Fruit fly (Drosophila melanogaster) whole organism, embryonic: Measurements from ENCODE around the gene CG9498.

Experiments used
- Abd-B ChIP-seq: fragments of 200-800 bp; sonication (Bioruptor generic); optimal IDR thresholded peaks from 2 replicates; lab custom pipeline; 2018; ENCODE audit warnings: missing biosample characterization, mild to moderate bottlenecking, missing genetic modification characterization, moderate library complexity
- Awh ChIP-seq: fragments of 200-800 bp; sonication (Bioruptor generic); IDR thresholded peaks from 2 replicates; pipeline ENCODE4, ENCODE4 v1.3.6; 2022; ENCODE audit warnings: missing biosample characterization, missing genetic modification characterization
- CG10321 ChIP-seq: fragments of 200-800 bp; sonication (Bioruptor generic); IDR thresholded peaks from 2 replicates; pipeline ENCODE4 v1.3.6; 2022; ENCODE audit warnings: missing biosample characterization, missing genetic modification characterization
- CG10462 ChIP-seq: fragments of 200-800 bp; sonication (Bioruptor generic); optimal IDR thresholded peaks from 2 replicates; lab custom pipeline; 2016; ENCODE audit warnings: missing biosample characterization, missing genetic modification characterization
- CG11695 ChIP-seq: fragments of 200-800 bp; sonication (Bioruptor generic); IDR thresholded peaks from 3 replicates; pipeline ENCODE4 v1.3.6; 2022; ENCODE audit warnings: missing biosample characterization, missing genetic modification characterization
- CG12659 ChIP-seq: fragments of 200-800 bp; sonication (Bioruptor generic); optimal IDR thresholded peaks from 3 replicates; lab custom pipeline; 2017; ENCODE audit warnings: mild to moderate bottlenecking, missing biosample characterization, missing genetic modification reagents, missing genetic modification characterization
- CG13424 ChIP-seq: fragments of 200-800 bp; sonication (Bioruptor generic); optimal IDR thresholded peaks from 2 replicates; lab custom pipeline; 2019; ENCODE audit warnings: missing biosample characterization, mild to moderate bottlenecking, missing genetic modification characterization, moderate library complexity
- CG1603 ChIP-seq: fragments of 200-800 bp; sonication (Bioruptor generic); optimal IDR thresholded peaks from 2 replicates; lab custom pipeline; 2019; ENCODE audit warnings: missing biosample characterization, mild to moderate bottlenecking, missing genetic modification characterization, moderate library complexity
- CG2129 ChIP-seq: fragments of 200-800 bp; sonication (Bioruptor generic); IDR thresholded peaks from 2 replicates; pipeline ENCODE4 v1.3.6; 2022; ENCODE audit warnings: missing biosample characterization, missing genetic modification characterization; ENCODE audit not compliant: partially characterized antibody
- CG4360 ChIP-seq: fragments of 200-800 bp; sonication (Bioruptor generic); IDR thresholded peaks from 2 replicates; pipeline ENCODE4 v1.3.6; 2022; ENCODE audit warnings: missing biosample characterization, missing genetic modification characterization
- CG4854 ChIP-seq: fragments of 200-800 bp; sonication (Bioruptor generic); optimal IDR thresholded peaks from 2 replicates; lab custom pipeline; 2016; ENCODE audit warnings: missing biosample characterization, missing genetic modification characterization, inconsistent platforms
- CG6683 ChIP-seq: fragments of 200-800 bp; sonication (Bioruptor generic); optimal IDR thresholded peaks from 2 replicates; lab custom pipeline; 2017; ENCODE audit warnings: missing biosample characterization, mild to moderate bottlenecking, missing genetic modification characterization, missing genetic modification reagents
- CG7271 ChIP-seq: fragments of 200-800 bp; sonication (Bioruptor generic); optimal IDR thresholded peaks from 2 replicates; lab custom pipeline; 2018; ENCODE audit warnings: missing biosample characterization, mild to moderate bottlenecking, missing genetic modification characterization, moderate library complexity
- CG7556 ChIP-seq: fragments of 200-800 bp; sonication (Bioruptor generic); optimal IDR thresholded peaks from 2 replicates; lab custom pipeline; 2017; ENCODE audit warnings: missing biosample characterization, mild to moderate bottlenecking, missing genetic modification characterization
- CHES-1-like ChIP-seq: fragments of 200-800 bp; sonication (Bioruptor generic); optimal IDR thresholded peaks from 2 replicates; lab custom pipeline; 2016; ENCODE audit warnings: missing biosample characterization, missing genetic modification characterization
- Drgx ChIP-seq: fragments of 200-800 bp; sonication (Bioruptor generic); IDR thresholded peaks from 2 replicates; pipeline ENCODE4 v1.3.6; 2022; ENCODE audit warnings: missing biosample characterization, missing genetic modification characterization
- Ets97D ChIP-seq: fragments of 200-800 bp; sonication (Bioruptor generic); optimal IDR thresholded peaks from 3 replicates; lab custom pipeline; 2016; ENCODE audit warnings: missing biosample characterization, missing genetic modification characterization
- HLH3B ChIP-seq: fragments of 200-800 bp; sonication (Bioruptor generic); IDR thresholded peaks from 2 replicates; pipeline ENCODE4 v1.3.6; 2022; ENCODE audit warnings: missing biosample characterization, missing genetic modification characterization
- HmgZ ChIP-seq: fragments of 200-800 bp; sonication (Bioruptor generic); optimal IDR thresholded peaks from 2 replicates; lab custom pipeline; 2018; ENCODE audit warnings: missing biosample characterization, mild to moderate bottlenecking, missing genetic modification characterization
- MTF-1 ChIP-seq: fragments of 200-800 bp; sonication (Bioruptor generic); optimal IDR thresholded peaks from 2 replicates; lab custom pipeline; 2018; ENCODE audit warnings: missing biosample characterization, mild to moderate bottlenecking, missing genetic modification characterization, borderline replicate concordance
- Meics ChIP-seq: fragments of 200-800 bp; sonication (Bioruptor generic); optimal IDR thresholded peaks from 2 replicates; lab custom pipeline; 2017; ENCODE audit warnings: missing biosample characterization, mild to moderate bottlenecking, missing genetic modification characterization
- NC2α ChIP-seq: fragments of 200-800 bp; sonication (Bioruptor generic); optimal IDR thresholded peaks from 2 replicates; lab custom pipeline; 2016; ENCODE audit warnings: missing biosample characterization, missing genetic modification characterization
- Six4 ChIP-seq: fragments of 200-800 bp; sonication (Bioruptor generic); optimal IDR thresholded peaks from 2 replicates; lab custom pipeline; 2016; ENCODE audit warnings: missing biosample characterization, missing genetic modification characterization
- Tbp ChIP-seq: fragments of >200 bp; optimal IDR thresholded peaks from 2 replicates; lab custom pipeline; 2018; ENCODE audit warnings: missing biosample characterization, missing genetic modification characterization
- Trl ChIP-seq, 3 experiments: fragments of >200 bp in 2 of 3; fragments of 200-800 bp in 1 of 3; sonication (Bioruptor generic) in 1 of 3; optimal IDR thresholded peaks; 2 replicates in 1 of 3; 3 replicates in 2 of 3; lab custom pipeline; 2016 to 2017; ENCODE audit warnings: missing biosample characterization in 1 of 3, missing genetic modification characterization in 1 of 3
- Usf ChIP-seq: fragments of 200-800 bp; sonication (Bioruptor generic); optimal IDR thresholded peaks from 2 replicates; lab custom pipeline; 2017; ENCODE audit warnings: missing genotype, missing biosample characterization, missing genetic modification characterization
- bcd ChIP-seq: fragments of 200-800 bp; sonication (Bioruptor generic); optimal IDR thresholded peaks from 2 replicates; lab custom pipeline; 2017; ENCODE audit warnings: missing biosample characterization, mild to moderate bottlenecking, missing genetic modification characterization
- br ChIP-seq: fragments of >200 bp; optimal IDR thresholded peaks from 2 replicates; lab custom pipeline; 2017
- bsh ChIP-seq, 2 experiments: fragments of 200-800 bp; sonication (Bioruptor generic); optimal IDR thresholded peaks; 2 replicates each; lab custom pipeline; 2017 to 2018; ENCODE audit warnings: mild to moderate bottlenecking in 2 of 2, missing biosample characterization in 2 of 2, missing genetic modification characterization in 2 of 2, moderate library complexity in 1 of 2
- croc ChIP-seq: fragments of 200-800 bp; sonication (Bioruptor generic); conservative IDR thresholded peaks from 3 replicates; pipeline ENCODE4 v1.3.6; 2022; ENCODE audit warnings: missing biosample characterization, missing genetic modification characterization
- da ChIP-seq: fragments of 200-800 bp; sonication (Bioruptor generic); optimal IDR thresholded peaks from 2 replicates; lab custom pipeline; 2016; ENCODE audit warnings: missing biosample characterization, missing genetic modification characterization
- dimm ChIP-seq: fragments of 200-800 bp; sonication (Bioruptor generic); IDR thresholded peaks from 2 replicates; pipeline ENCODE4 v1.3.6; 2022; ENCODE audit warnings: missing biosample characterization, missing genetic modification characterization
- fd3F ChIP-seq: fragments of 200-800 bp; sonication (Bioruptor generic); optimal IDR thresholded peaks from 2 replicates; lab custom pipeline; 2018; ENCODE audit warnings: missing biosample characterization, mild to moderate bottlenecking, missing genetic modification characterization, moderate library complexity
- fu2 ChIP-seq: fragments of 200-800 bp; sonication (Bioruptor generic); optimal IDR thresholded peaks from 2 replicates; lab custom pipeline; 2016; ENCODE audit warnings: missing biosample characterization, missing genetic modification characterization
- gfzf ChIP-seq: fragments of 200-800 bp; sonication (Bioruptor generic); optimal IDR thresholded peaks from 2 replicates; lab custom pipeline; 2016; ENCODE audit warnings: missing biosample characterization, mild to moderate bottlenecking, missing genetic modification characterization, moderate library complexity
- gsb ChIP-seq: fragments of 200-800 bp; sonication (Bioruptor generic); IDR thresholded peaks from 2 replicates; pipeline ENCODE4 v1.3.6; 2022; ENCODE audit warnings: missing biosample characterization, missing genetic modification characterization
- hbn ChIP-seq: fragments of 200-800 bp; sonication (Bioruptor generic); IDR thresholded peaks from 2 replicates; pipeline ENCODE4 v1.3.6; 2022; ENCODE audit warnings: missing biosample characterization, missing genetic modification characterization; ENCODE audit not compliant: partially characterized antibody
- insv ChIP-seq, 2 experiments: fragments of 200-800 bp; sonication (Bioruptor generic); optimal IDR thresholded peaks; 3 replicates each; lab custom pipeline; 2016 to 2018; ENCODE audit warnings: missing biosample characterization in 2 of 2, missing genetic modification characterization in 2 of 2
- nerfin-1 ChIP-seq: fragments of 200-800 bp; sonication (Bioruptor generic); optimal IDR thresholded peaks from 3 replicates; lab custom pipeline; 2019; ENCODE audit warnings: missing biosample characterization, mild to moderate bottlenecking, missing genetic modification characterization, moderate library complexity
- org-1 ChIP-seq: fragments of 200-800 bp; sonication (Bioruptor generic); optimal IDR thresholded peaks from 2 replicates; lab custom pipeline; 2017; ENCODE audit warnings: missing biosample characterization, missing genetic modification characterization
- pzg ChIP-seq: fragments of 200-800 bp; sonication (Bioruptor generic); optimal IDR thresholded peaks from 3 replicates; lab custom pipeline; 2018; ENCODE audit warnings: missing biosample characterization, mild to moderate bottlenecking, missing genetic modification characterization, moderate library complexity
- row ChIP-seq: fragments of 200-800 bp; sonication (Bioruptor generic); IDR thresholded peaks from 3 replicates; pipeline ENCODE4 v1.3.6; 2022; ENCODE audit warnings: missing biosample characterization, missing genetic modification characterization
- sr ChIP-seq: fragments of 200-800 bp; sonication (Bioruptor generic); IDR thresholded peaks from 3 replicates; pipeline ENCODE4 v1.3.6; 2022; ENCODE audit warnings: missing biosample characterization, missing genetic modification characterization
- tx ChIP-seq: fragments of 200-800 bp; sonication (Bioruptor generic); optimal IDR thresholded peaks from 2 replicates; lab custom pipeline; 2016; ENCODE audit warnings: missing biosample characterization, missing genetic modification characterization
- vvl ChIP-seq: fragments of 200-800 bp; sonication (Bioruptor generic); IDR thresholded peaks from 2 replicates; pipeline ENCODE4 v1.3.6; 2022; ENCODE audit warnings: missing biosample characterization, missing genetic modification characterization
- wek ChIP-seq: fragments of 200-800 bp; sonication (Bioruptor generic); optimal IDR thresholded peaks from 3 replicates; lab custom pipeline; 2018; ENCODE audit warnings: missing biosample characterization, mild to moderate bottlenecking, missing genetic modification characterization, moderate library complexity
- zen2 ChIP-seq: fragments of 200-800 bp; sonication (Bioruptor generic); IDR thresholded peaks from 3 replicates; pipeline ENCODE4 v1.3.6; 2022; ENCODE audit warnings: missing biosample characterization, missing genetic modification characterization; ENCODE audit not compliant: partially characterized antibody
- zfh2 ChIP-seq: fragments of 200-800 bp; sonication (Bioruptor generic); optimal IDR thresholded peaks from 2 replicates; lab custom pipeline; 2016; ENCODE audit warnings: missing biosample characterization, missing genetic modification characterization

The CG9498 gene

dm6 chr2L:6337843-6338366 lies 12.9 kb downstream of the CG9498 start (continued):
- no peak for TF ChIP-seq insv (GFP tag; optimal IDR thresholded peaks at IDR 0.05; lab: Kevin White, UChicago)
- TF ChIP-seq MTF-1 (GFP tag; lab: Kevin White, UChicago), result no peak
- TF ChIP-seq CG4360 (GFP tag; lab: Robert Waterston, UW), result peak; percentile 95
- no peak for TF ChIP-seq CG10462 (GFP tag; lab: Kevin White, UChicago)
- no peak for TF ChIP-seq Tbp (GFP tag; lab: Kevin White, UChicago)
- no peak for TF ChIP-seq wek (GFP tag; lab: Kevin White, UChicago)
- TF ChIP-seq row (GFP tag; lab: Robert Waterston, UW), result peak; percentile 37; the same call in 1 of the 3 replicates
- peak; percentile 33 for TF ChIP-seq nerfin-1 (tag; lab: Kevin White, UChicago)
- TF ChIP-seq hbn (GFP tag; lab: Robert Waterston, UW), result no peak
- TF ChIP-seq CG4854 (GFP tag; lab: Kevin White, UChicago), result no peak
- TF ChIP-seq, all 482 proteins: peak for 10

DNA sequence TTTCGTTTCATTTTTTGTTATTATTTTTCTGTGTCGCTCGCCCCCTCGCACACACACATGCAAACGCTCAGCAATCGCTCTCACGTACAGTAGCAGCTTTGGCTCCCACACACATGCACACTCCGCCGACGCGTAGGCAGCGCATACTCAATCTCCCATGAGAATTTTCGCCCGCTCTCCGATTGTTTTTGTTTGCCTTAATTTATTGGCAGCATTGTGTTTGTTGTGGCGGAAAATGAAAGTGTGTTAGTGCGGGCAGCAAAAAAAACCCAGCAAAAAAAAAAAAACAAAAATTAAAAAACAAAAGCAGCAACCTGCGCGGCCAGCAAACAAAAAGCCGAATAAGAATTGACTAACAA lies 26.5 kb downstream of the CG9498 start:
- TF ChIP-seq bcd (GFP tag; lab: Kevin White, UChicago), result no peak
- TF ChIP-seq CG10321 (GFP tag; lab: Robert Waterston, UW), result no peak
- no peak for TF ChIP-seq HLH3B (GFP tag; lab: Robert Waterston, UW)
- TF ChIP-seq CG11695 (GFP tag; lab: Robert Waterston, UW), result peak; percentile 15; the same call in 1 of the 3 replicates
- TF ChIP-seq da, result no peak
- TF ChIP-seq sr, result peak; percentile 98
- TF ChIP-seq gsb, result no peak
- no peak for TF ChIP-seq Meics (GFP tag; lab: Kevin White, UChicago)
- TF ChIP-seq CG7556 (GFP tag; lab: Kevin White, UChicago), result no peak
- no peak for TF ChIP-seq NC2α (GFP tag; lab: Kevin White, UChicago)
- TF ChIP-seq zfh2 (GFP tag; lab: Kevin White, UChicago), result no peak
- TF ChIP-seq tx, result no peak
- TF ChIP-seq croc (GFP tag; lab: Robert Waterston, UW), result no peak
- peak in 1 of 2 experiments; percentile 71 for TF ChIP-seq bsh (GFP tag; optimal IDR thresholded peaks at IDR 0.05; lab: Kevin White, UChicago)
- TF ChIP-seq fd3F (GFP tag; lab: Kevin White, UChicago), result no peak
- TF ChIP-seq br (lab: Kevin White, UChicago), result no peak
- no peak for TF ChIP-seq Abd-B (GFP tag; lab: Kevin White, UChicago)
- no peak for TF ChIP-seq gfzf (GFP tag; lab: Kevin White, UChicago)
- no peak for TF ChIP-seq Ets97D (GFP tag; lab: Kevin White, UChicago)
- no peak for TF ChIP-seq CG2129
- no peak for TF ChIP-seq dimm (GFP tag; lab: Robert Waterston, UW)
- TF ChIP-seq Usf, result no peak
- peak; percentile 8 for TF ChIP-seq CHES-1-like (GFP tag; lab: Kevin White, UChicago)
- TF ChIP-seq HmgZ (tag; lab: Kevin White, UChicago), result peak; percentile 0
- TF ChIP-seq CG13424 (tag; lab: Kevin White, UChicago), result no peak
- peak; percentile 60; the same call in 1 of the 2 replicates for TF ChIP-seq CG4360 (GFP tag; lab: Robert Waterston, UW)
- TF ChIP-seq pzg, result no peak
- TF ChIP-seq fu2 (GFP tag; lab: Kevin White, UChicago), result no peak
- TF ChIP-seq Awh (GFP tag; lab: Robert Waterston, UW), result no peak
- no peak; the same call in 2 of the 3 replicates for TF ChIP-seq zen2 (GFP tag; lab: Robert Waterston, UW)
- TF ChIP-seq Trl (optimal IDR thresholded peaks at IDR 0.05; lab: Kevin White, UChicago), result peak; percentile 66 to 83
- no peak for TF ChIP-seq Trl (GFP tag; optimal IDR thresholded peaks at IDR 0.05; lab: Kevin White, UChicago)
- TF ChIP-seq CG6683 (GFP tag; lab: Kevin White, UChicago), result no peak
- TF ChIP-seq CG12659 (GFP tag; lab: Kevin White, UChicago), result no peak
- peak; percentile 94 for TF ChIP-seq Drgx
- TF ChIP-seq org-1 (GFP tag; lab: Kevin White, UChicago), result no peak
- TF ChIP-seq Six4 (GFP tag; lab: Kevin White, UChicago), result no peak
- no peak for TF ChIP-seq CG7271
- peak; percentile 57 for TF ChIP-seq vvl (GFP tag; lab: Robert Waterston, UW)
- no peak for TF ChIP-seq CG1603 (tag; lab: Kevin White, UChicago)
